Fruit fly (Drosophila melanogaster) whole organism, embryonic: ENCODE results near the gene drongo.

Experiments used
- Antp ChIP-seq: fragments of 200-800 bp; sonication (Bioruptor generic); optimal IDR thresholded peaks from 3 replicates; lab custom pipeline; 2016; ENCODE audit warnings: missing biosample characterization, missing genetic modification characterization
- BEAF-32 ChIP-seq: fragments of 200-800 bp; sonication (Bioruptor generic); optimal IDR thresholded peaks from 3 replicates; lab custom pipeline; 2017; ENCODE audit warnings: missing biosample characterization, missing genetic modification characterization, mild to moderate bottlenecking, moderate library complexity, missing genetic modification reagents
- CG10565 ChIP-seq: fragments of 200-800 bp; sonication (Bioruptor generic); optimal IDR thresholded peaks from 3 replicates; lab custom pipeline; 2016; ENCODE audit warnings: missing biosample characterization, mild to moderate bottlenecking, missing genetic modification characterization
- CG11398 ChIP-seq: fragments of 200-800 bp; sonication (Bioruptor generic); optimal IDR thresholded peaks from 2 replicates; lab custom pipeline; 2016; ENCODE audit warnings: missing biosample characterization, missing genetic modification characterization
- CG12299 ChIP-seq: fragments of 200-800 bp; sonication (Bioruptor generic); optimal IDR thresholded peaks from 2 replicates; lab custom pipeline; 2018; ENCODE audit warnings: missing biosample characterization, mild to moderate bottlenecking, missing genetic modification characterization
- CG14860 ChIP-seq: fragments of 200-800 bp; sonication (Bioruptor generic); IDR thresholded peaks from 3 replicates; pipeline ENCODE4 v1.3.6; 2022; ENCODE audit warnings: missing biosample characterization, missing genetic modification characterization; ENCODE audit not compliant: partially characterized antibody
- CG15696 ChIP-seq: fragments of 200-800 bp; sonication (Bioruptor generic); optimal IDR thresholded peaks from 2 replicates; lab custom pipeline; 2019; ENCODE audit warnings: missing biosample characterization, mild to moderate bottlenecking, missing genetic modification characterization, moderate library complexity
- CG16813 ChIP-seq: fragments of 200-800 bp; sonication (Bioruptor generic); IDR thresholded peaks from 3 replicates; pipeline ENCODE4 v1.3.6; 2022; ENCODE audit warnings: missing biosample characterization, missing genetic modification characterization; ENCODE audit not compliant: partially characterized antibody
- CG17802 ChIP-seq: fragments of 200-800 bp; sonication (Bioruptor generic); optimal IDR thresholded peaks from 2 replicates; lab custom pipeline; 2018; ENCODE audit warnings: missing biosample characterization, mild to moderate bottlenecking, missing genetic modification characterization, moderate library complexity
- CG2202 ChIP-seq: fragments of 200-800 bp; sonication (Bioruptor generic); optimal IDR thresholded peaks from 2 replicates; lab custom pipeline; 2018; ENCODE audit warnings: missing biosample characterization, mild to moderate bottlenecking, missing genetic modification characterization
- CG2678 ChIP-seq: fragments of 200-800 bp; sonication (Bioruptor generic); optimal IDR thresholded peaks from 3 replicates; lab custom pipeline; 2019; ENCODE audit warnings: missing biosample characterization, mild to moderate bottlenecking, missing genetic modification characterization, moderate library complexity
- CG3163 ChIP-seq: fragments of 200-800 bp; sonication (Bioruptor generic); optimal IDR thresholded peaks from 3 replicates; lab custom pipeline; 2016; ENCODE audit warnings: missing biosample characterization, missing genetic modification characterization
- CG4328 ChIP-seq: fragments of 200-800 bp; sonication (Bioruptor generic); optimal IDR thresholded peaks from 3 replicates; lab custom pipeline; 2017; ENCODE audit warnings: missing biosample characterization, missing genetic modification reagents, missing genetic modification characterization
- CG4360 ChIP-seq: fragments of 200-800 bp; sonication (Bioruptor generic); IDR thresholded peaks from 2 replicates; pipeline ENCODE4 v1.3.6; 2022; ENCODE audit warnings: missing biosample characterization, missing genetic modification characterization
- CG4617 ChIP-seq: fragments of 200-800 bp; sonication (Bioruptor generic); optimal IDR thresholded peaks from 3 replicates; lab custom pipeline; 2016; ENCODE audit warnings: missing biosample characterization, missing genetic modification characterization, borderline replicate concordance
- CG5953 ChIP-seq: fragments of 200-800 bp; sonication (Bioruptor generic); IDR thresholded peaks from 2 replicates; pipeline ENCODE4 v1.3.6; 2022; ENCODE audit warnings: missing biosample characterization, missing genetic modification characterization
- CG6175 ChIP-seq: fragments of 200-800 bp; sonication (Bioruptor generic); IDR thresholded peaks from 3 replicates; pipeline ENCODE4 v1.3.6; 2022; ENCODE audit warnings: missing biosample characterization, missing genetic modification characterization
- CG6683 ChIP-seq: fragments of 200-800 bp; sonication (Bioruptor generic); optimal IDR thresholded peaks from 2 replicates; lab custom pipeline; 2017; ENCODE audit warnings: missing biosample characterization, mild to moderate bottlenecking, missing genetic modification characterization, missing genetic modification reagents
- CG7839 ChIP-seq: fragments of 200-800 bp; sonication (Bioruptor generic); optimal IDR thresholded peaks from 3 replicates; lab custom pipeline; 2018; ENCODE audit warnings: missing biosample characterization, mild to moderate bottlenecking, missing genetic modification characterization, moderate library complexity
- CG7928 ChIP-seq: fragments of 200-800 bp; sonication (Bioruptor generic); optimal IDR thresholded peaks from 2 replicates; lab custom pipeline; 2017; ENCODE audit warnings: missing biosample characterization, mild to moderate bottlenecking, missing genetic modification characterization
- CG8388 ChIP-seq: fragments of 200-800 bp; sonication (Bioruptor generic); optimal IDR thresholded peaks from 2 replicates; lab custom pipeline; 2019; ENCODE audit warnings: missing biosample characterization, mild to moderate bottlenecking, missing genetic modification characterization, moderate library complexity
- CG8944 ChIP-seq: fragments of 200-800 bp; sonication (Bioruptor generic); optimal IDR thresholded peaks from 3 replicates; lab custom pipeline; 2016; ENCODE audit warnings: missing biosample characterization, missing genetic modification characterization
- D19A ChIP-seq: fragments of 200-800 bp; optimal IDR thresholded peaks from 3 replicates; lab custom pipeline; 2019; ENCODE audit warnings: missing biosample characterization, mild to moderate bottlenecking, missing genetic modification characterization, moderate library complexity
- Doc2 ChIP-seq: fragments of 200-800 bp; sonication (Bioruptor generic); IDR thresholded peaks from 2 replicates; pipeline ENCODE4 v1.3.6; 2022; ENCODE audit warnings: missing biosample characterization, missing genetic modification characterization
- HLH4C ChIP-seq: fragments of 200-800 bp; sonication (Bioruptor generic); IDR thresholded peaks from 3 replicates; pipeline ENCODE4 v1.3.6; 2022; ENCODE audit warnings: missing biosample characterization, missing genetic modification characterization; ENCODE audit not compliant: partially characterized antibody
- HmgZ ChIP-seq: fragments of 200-800 bp; sonication (Bioruptor generic); optimal IDR thresholded peaks from 2 replicates; lab custom pipeline; 2018; ENCODE audit warnings: missing biosample characterization, mild to moderate bottlenecking, missing genetic modification characterization
- Hr3 ChIP-seq: fragments of 200-800 bp; sonication (Bioruptor generic); optimal IDR thresholded peaks from 3 replicates; lab custom pipeline; 2016; ENCODE audit warnings: missing biosample characterization, missing genetic modification characterization
- NK7.1 ChIP-seq: fragments of 200-800 bp; sonication (Bioruptor generic); optimal IDR thresholded peaks from 3 replicates; lab custom pipeline; 2016; ENCODE audit warnings: missing biosample characterization, missing genetic modification characterization
- Nf-YA ChIP-seq: fragments of 200-800 bp; sonication (Bioruptor generic); IDR thresholded peaks from 2 replicates; pipeline ENCODE4 v1.3.6; 2022; ENCODE audit warnings: missing biosample characterization, missing genetic modification characterization
- Sin3A ChIP-seq: fragments of >200 bp; optimal IDR thresholded peaks from 2 replicates; lab custom pipeline; 2018
- al ChIP-seq: fragments of 200-800 bp; sonication (Bioruptor generic); IDR thresholded peaks from 2 replicates; pipeline ENCODE4 v1.3.6; 2022; ENCODE audit warnings: missing biosample characterization, missing genetic modification characterization
- ase ChIP-seq: fragments of 200-800 bp; sonication (Bioruptor generic); IDR thresholded peaks from 3 replicates; pipeline ENCODE4 v1.3.6; 2022; ENCODE audit warnings: missing biosample characterization, missing genetic modification characterization
- bbx ChIP-seq: fragments of 200-800 bp; sonication (Bioruptor generic); IDR thresholded peaks from 2 replicates; pipeline ENCODE4 v1.3.6; 2022; ENCODE audit warnings: missing biosample characterization, missing genetic modification characterization; ENCODE audit not compliant: partially characterized antibody
- chinmo ChIP-seq: fragments of 200-800 bp; sonication (Bioruptor generic); IDR thresholded peaks from 4 replicates; pipeline ENCODE4 v1.3.6; 2022; ENCODE audit warnings: missing biosample characterization, missing genetic modification characterization; ENCODE audit not compliant: partially characterized antibody
- corto ChIP-seq: fragments of 200-800 bp; sonication (Bioruptor generic); optimal IDR thresholded peaks from 2 replicates; lab custom pipeline; 2016; ENCODE audit warnings: missing biosample characterization, mild to moderate bottlenecking, missing genetic modification characterization, moderate library complexity
- hkb ChIP-seq, 2 experiments: fragments of 200-800 bp in 1 of 2; fragments of >200 bp in 1 of 2; sonication (Bioruptor generic) in 1 of 2; IDR thresholded peaks in 1 of 2; optimal IDR thresholded peaks in 1 of 2; 2 replicates each; pipeline versions ENCODE4 v1.3.6 to Lab custom; 2017 to 2022; ENCODE audit warnings: missing biosample characterization in 1 of 2, missing genetic modification characterization in 1 of 2
- hth ChIP-seq: fragments of >200 bp; optimal IDR thresholded peaks from 2 replicates; lab custom pipeline; 2017; ENCODE audit warnings: inconsistent platforms
- insv ChIP-seq, 2 experiments: fragments of 200-800 bp; sonication (Bioruptor generic); optimal IDR thresholded peaks; 3 replicates each; lab custom pipeline; 2016 to 2018; ENCODE audit warnings: missing biosample characterization in 2 of 2, missing genetic modification characterization in 2 of 2
- inv ChIP-seq: fragments of 200-800 bp; sonication (Bioruptor generic); IDR thresholded peaks from 2 replicates; pipeline ENCODE4 v1.3.6; 2022; ENCODE audit warnings: missing biosample characterization, missing genetic modification characterization; ENCODE audit not compliant: partially characterized antibody
- lola ChIP-seq, 3 experiments: fragments of >200 bp in 2 of 3; fragments of 200-800 bp in 1 of 3; sonication (Bioruptor generic) in 1 of 3; optimal IDR thresholded peaks; 2 replicates each; lab custom pipeline; 2017 to 2019; ENCODE audit warnings: missing biosample characterization in 3 of 3, missing genetic modification characterization in 3 of 3, mild to moderate bottlenecking in 1 of 3, moderate library complexity in 1 of 3
- luna ChIP-seq: fragments of 200-800 bp; sonication (Bioruptor generic); optimal IDR thresholded peaks from 2 replicates; lab custom pipeline; 2016; ENCODE audit warnings: missing biosample characterization, missing genetic modification characterization
- phol ChIP-seq: fragments of 200-800 bp; sonication (Bioruptor generic); optimal IDR thresholded peaks from 3 replicates; lab custom pipeline; 2018; ENCODE audit warnings: missing biosample characterization, mild to moderate bottlenecking, missing genetic modification characterization, moderate library complexity
- repo ChIP-seq: fragments of 200-800 bp; sonication (Bioruptor generic); optimal IDR thresholded peaks from 2 replicates; lab custom pipeline; 2016; ENCODE audit warnings: missing biosample characterization, missing genetic modification characterization
- sqz ChIP-seq: fragments of 200-800 bp; sonication (Bioruptor generic); optimal IDR thresholded peaks from 3 replicates; lab custom pipeline; 2018; ENCODE audit warnings: missing biosample characterization, mild to moderate bottlenecking, missing genetic modification characterization
- sr ChIP-seq: fragments of 200-800 bp; sonication (Bioruptor generic); IDR thresholded peaks from 3 replicates; pipeline ENCODE4 v1.3.6; 2022; ENCODE audit warnings: missing biosample characterization, missing genetic modification characterization
- stc ChIP-seq: fragments of 200-800 bp; sonication (Bioruptor generic); IDR thresholded peaks from 2 replicates; pipeline ENCODE4 v1.3.6; 2022; ENCODE audit warnings: missing biosample characterization, missing genetic modification characterization
- tup ChIP-seq: fragments of 200-800 bp; sonication (Bioruptor generic); optimal IDR thresholded peaks from 2 replicates; lab custom pipeline; 2016; ENCODE audit warnings: missing biosample characterization, mild to moderate bottlenecking, missing genetic modification characterization, moderate library complexity

The drongo gene

DNA sequence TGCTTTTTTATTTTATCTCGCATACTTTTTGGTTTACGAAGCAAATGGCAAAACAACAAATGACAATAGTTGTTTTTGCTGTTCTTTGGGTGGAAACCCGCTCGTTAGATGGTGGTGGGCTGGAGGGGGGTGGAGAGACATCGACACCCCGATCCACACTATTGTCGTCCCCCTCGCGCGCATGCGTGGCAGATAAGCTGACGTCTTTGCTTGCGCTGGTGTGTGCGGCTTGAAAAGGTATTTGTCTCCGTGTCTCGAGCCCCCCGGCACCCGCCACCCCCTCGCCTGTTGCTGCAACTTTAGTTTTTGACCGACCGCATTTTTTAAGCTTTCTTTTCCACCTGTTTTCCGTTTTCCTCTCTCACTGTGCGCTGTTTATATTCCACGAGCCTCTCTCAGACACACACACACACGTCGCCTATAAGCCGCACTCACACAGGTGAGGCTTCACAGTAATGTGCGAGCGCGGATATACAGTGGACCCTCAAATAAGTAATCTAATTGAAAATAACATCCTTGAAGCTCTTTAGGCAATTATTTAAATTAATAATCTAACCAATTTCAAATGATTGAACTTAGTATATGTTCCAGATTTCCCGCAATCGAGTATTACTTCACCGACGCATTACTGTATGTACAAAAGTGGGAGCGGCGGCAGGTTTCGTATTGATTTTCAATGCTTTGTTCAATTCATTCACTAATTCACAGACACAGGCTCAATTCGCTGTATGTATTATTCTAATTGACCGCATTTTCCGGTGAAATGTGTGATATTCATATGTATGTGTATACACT, 16.3 kb upstream of the drongo start (continued):
- TF ChIP-seq CG11398 (GFP tag; lab: Kevin White, UChicago) (peak; percentile 80), Sin3A (lab: Kevin White, UChicago) (no peak), D19A (peak; percentile 80), HLH4C (GFP tag; lab: Robert Waterston, UW) (no peak; the same call in 2 of the 3 replicates), CG7839 (tag; lab: Kevin White, UChicago) (peak; percentile 95), tup (GFP tag; lab: Kevin White, UChicago) (peak; percentile 85), CG6175 (GFP tag; lab: Robert Waterston, UW) (peak; percentile 92), NK7.1 (peak; percentile 83), CG4617 (peak; percentile 50), bbx (GFP tag; lab: Robert Waterston, UW) (no peak; the same call in 1 of the 2 replicates), CG8944 (GFP tag; lab: Kevin White, UChicago) (peak; percentile 83), corto (GFP tag; lab: Kevin White, UChicago) (peak; percentile 89), insv (GFP tag; optimal IDR thresholded peaks at IDR 0.05; lab: Kevin White, UChicago) (peak in 1 of 2 experiments; percentile 18), hth (lab: Kevin White, UChicago) (no peak), inv (no peak), CG12299 (tag; lab: Kevin White, UChicago) (peak; percentile 93), repo (peak; percentile 82), sqz (GFP tag; lab: Kevin White, UChicago) (peak; percentile 80), ase (peak; percentile 94), CG8388 (peak; percentile 88), sr (GFP tag; lab: Robert Waterston, UW) (peak; percentile 78; the same call in 2 of the 3 replicates), CG14860 (GFP tag; lab: Robert Waterston, UW) (no peak), Doc2 (peak; percentile 80), al (peak; percentile 92), CG17802 (tag; lab: Kevin White, UChicago) (peak; percentile 78), luna (GFP tag; lab: Kevin White, UChicago) (peak; percentile 74), Nf-YA (GFP tag; lab: Robert Waterston, UW) (peak; percentile 88), CG15696 (tag; lab: Kevin White, UChicago) (peak; percentile 89), CG10565 (GFP tag; lab: Kevin White, UChicago) (peak; percentile 51), CG4328 (GFP tag; lab: Kevin White, UChicago) (peak; percentile 80), CG5953 (peak; percentile 87), Antp (GFP tag; lab: Kevin White, UChicago) (peak; percentile 83), hkb (optimal IDR thresholded peaks at IDR 0.05; lab: Kevin White, UChicago) (no peak), hkb (GFP tag; IDR thresholded peaks at IDR 0.05; lab: Robert Waterston, UW) (peak; percentile 96), phol (tag; lab: Kevin White, UChicago) (peak; percentile 89), CG3163 (GFP tag; lab: Kevin White, UChicago) (peak; percentile 73), HmgZ (tag; lab: Kevin White, UChicago) (peak; percentile 94), CG2202 (tag; lab: Kevin White, UChicago) (peak; percentile 79), Hr3 (peak; percentile 85), CG16813 (GFP tag; lab: Robert Waterston, UW) (no peak), BEAF-32 (GFP tag; lab: Kevin White, UChicago) (no peak), CG6683 (GFP tag; lab: Kevin White, UChicago) (peak; percentile 83), lola (GFP tag; optimal IDR thresholded peaks at IDR 0.05; lab: Kevin White, UChicago) (peak in 1 of 3 experiments; percentile 87), chinmo (GFP tag; lab: Robert Waterston, UW) (peak; percentile 92; the same call in 2 of the 4 replicates), CG2678 (tag; lab: Kevin White, UChicago) (peak; percentile 96), CG4360 (GFP tag; lab: Robert Waterston, UW) (peak; percentile 64), CG7928 (GFP tag; lab: Kevin White, UChicago) (peak; percentile 65), stc (GFP tag; lab: Robert Waterston, UW) (peak; percentile 92)
